Fruit fly (Drosophila melanogaster) whole organism, embryonic: ENCODE measurements around the gene CG3071.

ENCODE experiments used
- ATbp ChIP-seq: fragments of 200-800 bp; sonication (Bioruptor generic); optimal IDR thresholded peaks from 2 replicates; lab custom pipeline; 2017; ENCODE audit warnings: missing biosample characterization, mild to moderate bottlenecking, missing genetic modification characterization, missing genetic modification reagents
- B-H1 ChIP-seq: fragments of 200-800 bp; sonication (Bioruptor generic); IDR thresholded peaks from 3 replicates; pipeline ENCODE4 v1.3.6; 2022; ENCODE audit warnings: missing biosample characterization, missing genetic modification characterization
- CG10209 ChIP-seq: fragments of 200-800 bp; sonication (Bioruptor generic); optimal IDR thresholded peaks from 3 replicates; lab custom pipeline; 2017; ENCODE audit warnings: missing biosample characterization, mild to moderate bottlenecking, missing genetic modification characterization, missing genetic modification reagents
- CG10321 ChIP-seq: fragments of 200-800 bp; sonication (Bioruptor generic); IDR thresholded peaks from 2 replicates; pipeline ENCODE4 v1.3.6; 2022; ENCODE audit warnings: missing biosample characterization, missing genetic modification characterization
- CG11695 ChIP-seq: fragments of 200-800 bp; sonication (Bioruptor generic); IDR thresholded peaks from 3 replicates; pipeline ENCODE4 v1.3.6; 2022; ENCODE audit warnings: missing biosample characterization, missing genetic modification characterization
- CG13123 ChIP-seq: fragments of 200-800 bp; sonication (Bioruptor generic); optimal IDR thresholded peaks from 2 replicates; lab custom pipeline; 2016; ENCODE audit warnings: missing biosample characterization, missing genetic modification characterization
- CG13775 ChIP-seq: fragments of 200-800 bp; sonication (Bioruptor generic); optimal IDR thresholded peaks from 3 replicates; lab custom pipeline; 2017; ENCODE audit warnings: missing biosample characterization, mild to moderate bottlenecking, missing genetic modification characterization
- CG13894 ChIP-seq: fragments of 200-800 bp; sonication (Bioruptor generic); optimal IDR thresholded peaks from 3 replicates; lab custom pipeline; 2018; ENCODE audit warnings: missing biosample characterization, mild to moderate bottlenecking, missing genetic modification characterization, moderate library complexity
- CG15011 ChIP-seq: fragments of 200-800 bp; sonication (Bioruptor generic); optimal IDR thresholded peaks from 3 replicates; lab custom pipeline; 2018; ENCODE audit warnings: missing biosample characterization, mild to moderate bottlenecking, missing genetic modification characterization
- CG16813 ChIP-seq: fragments of 200-800 bp; sonication (Bioruptor generic); IDR thresholded peaks from 3 replicates; pipeline ENCODE4 v1.3.6; 2022; ENCODE audit warnings: missing biosample characterization, missing genetic modification characterization; ENCODE audit not compliant: partially characterized antibody
- CG17359 ChIP-seq: fragments of 200-800 bp; sonication (Bioruptor generic); optimal IDR thresholded peaks from 3 replicates; lab custom pipeline; 2018; ENCODE audit warnings: missing biosample characterization, mild to moderate bottlenecking, missing genetic modification characterization, moderate library complexity
- CG18619 ChIP-seq: fragments of 200-800 bp; sonication (Bioruptor generic); optimal IDR thresholded peaks from 3 replicates; lab custom pipeline; 2017; ENCODE audit warnings: missing biosample characterization, mild to moderate bottlenecking, missing genetic modification characterization
- CG2889 ChIP-seq: fragments of 200-800 bp; sonication (Bioruptor generic); IDR thresholded peaks from 3 replicates; pipeline ENCODE4 v1.3.6; 2022; ENCODE audit warnings: missing biosample characterization, missing genetic modification characterization
- CG32767 ChIP-seq: fragments of 200-800 bp; sonication (Bioruptor generic); IDR thresholded peaks from 2 replicates; pipeline ENCODE4 v1.3.6; 2022; ENCODE audit warnings: missing biosample characterization, missing genetic modification characterization
- CG33557 ChIP-seq: fragments of 200-800 bp; sonication (Bioruptor generic); optimal IDR thresholded peaks from 2 replicates; lab custom pipeline; 2019; ENCODE audit warnings: missing biosample characterization, mild to moderate bottlenecking, missing genetic modification characterization, moderate library complexity
- CG4328 ChIP-seq: fragments of 200-800 bp; sonication (Bioruptor generic); optimal IDR thresholded peaks from 3 replicates; lab custom pipeline; 2017; ENCODE audit warnings: missing biosample characterization, missing genetic modification reagents, missing genetic modification characterization
- CG4854 ChIP-seq: fragments of 200-800 bp; sonication (Bioruptor generic); optimal IDR thresholded peaks from 2 replicates; lab custom pipeline; 2016; ENCODE audit warnings: missing biosample characterization, missing genetic modification characterization, inconsistent platforms
- CG6272 ChIP-seq: fragments of 200-800 bp; sonication (Bioruptor generic); IDR thresholded peaks from 2 replicates; pipeline ENCODE4 v1.3.6; 2022; ENCODE audit warnings: missing biosample characterization, missing genetic modification characterization
- CG9932 ChIP-seq: fragments of 200-800 bp; sonication (Bioruptor generic); IDR thresholded peaks from 2 replicates; pipeline ENCODE4 v1.3.6; 2022; ENCODE audit warnings: missing biosample characterization, missing genetic modification characterization
- Camta ChIP-seq: fragments of 200-800 bp; sonication (Bioruptor generic); optimal IDR thresholded peaks from 2 replicates; lab custom pipeline; 2016; ENCODE audit warnings: missing biosample characterization, missing genetic modification characterization
- Elba2 ChIP-seq: fragments of 200-800 bp; sonication (Bioruptor generic); optimal IDR thresholded peaks from 3 replicates; lab custom pipeline; 2016; ENCODE audit warnings: missing biosample characterization, missing genetic modification characterization
- Fer3 ChIP-seq: fragments of 200-800 bp; sonication (Bioruptor generic); optimal IDR thresholded peaks from 2 replicates; lab custom pipeline; 2018; ENCODE audit warnings: missing biosample characterization, mild to moderate bottlenecking, missing genetic modification characterization, moderate library complexity
- Gug ChIP-seq: fragments of 200-800 bp; sonication (Bioruptor generic); IDR thresholded peaks from 4 replicates; pipeline ENCODE4 v1.3.6; 2022; ENCODE audit warnings: missing biosample characterization, missing genetic modification characterization
- Hr51 ChIP-seq, 2 experiments: fragments of 200-800 bp; sonication (Bioruptor generic); optimal IDR thresholded peaks; 2 replicates in 1 of 2; 3 replicates in 1 of 2; lab custom pipeline; 2016 to 2018; ENCODE audit warnings: missing biosample characterization in 2 of 2, missing genetic modification characterization in 2 of 2, mild to moderate bottlenecking in 1 of 2, moderate library complexity in 1 of 2
- Jarid2 ChIP-seq: fragments of 200-800 bp; sonication (Bioruptor generic); optimal IDR thresholded peaks from 3 replicates; lab custom pipeline; 2017; ENCODE audit warnings: mild to moderate bottlenecking, missing biosample characterization, missing genetic modification reagents, missing genetic modification characterization
- Kr ChIP-seq: fragments of 200-800 bp; sonication (Bioruptor generic); optimal IDR thresholded peaks from 2 replicates; lab custom pipeline; 2017; ENCODE audit warnings: missing biosample characterization, mild to moderate bottlenecking, missing genetic modification characterization
- NFAT ChIP-seq: fragments of 200-800 bp; sonication (Bioruptor generic); IDR thresholded peaks from 2 replicates; pipeline ENCODE4 v1.3.6; 2022; ENCODE audit warnings: missing biosample characterization, missing genetic modification characterization
- TFAM ChIP-seq: fragments of 200-800 bp; sonication (Bioruptor generic); optimal IDR thresholded peaks from 2 replicates; lab custom pipeline; 2017; ENCODE audit warnings: missing biosample characterization, missing genetic modification characterization, inconsistent platforms
- abd-A ChIP-seq: fragments of 200-800 bp; sonication (Bioruptor generic); optimal IDR thresholded peaks from 3 replicates; lab custom pipeline; 2019; ENCODE audit warnings: missing biosample characterization, mild to moderate bottlenecking, missing genetic modification characterization, moderate library complexity
- ato ChIP-seq: fragments of 200-800 bp; sonication (Bioruptor generic); IDR thresholded peaks from 2 replicates; pipeline ENCODE4 v1.3.6; 2022; ENCODE audit warnings: missing biosample characterization, missing genetic modification characterization; ENCODE audit not compliant: partially characterized antibody
- bcd ChIP-seq: fragments of 200-800 bp; sonication (Bioruptor generic); optimal IDR thresholded peaks from 2 replicates; lab custom pipeline; 2017; ENCODE audit warnings: missing biosample characterization, mild to moderate bottlenecking, missing genetic modification characterization
- bsh ChIP-seq, 2 experiments: fragments of 200-800 bp; sonication (Bioruptor generic); optimal IDR thresholded peaks; 2 replicates each; lab custom pipeline; 2017 to 2018; ENCODE audit warnings: mild to moderate bottlenecking in 2 of 2, missing biosample characterization in 2 of 2, missing genetic modification characterization in 2 of 2, moderate library complexity in 1 of 2
- chif ChIP-seq, 2 experiments: fragments of 200-800 bp; sonication (Bioruptor generic); optimal IDR thresholded peaks; 3 replicates each; lab custom pipeline; 2016; ENCODE audit warnings: missing biosample characterization in 2 of 2, missing genetic modification characterization in 2 of 2
- corto ChIP-seq: fragments of 200-800 bp; sonication (Bioruptor generic); optimal IDR thresholded peaks from 2 replicates; lab custom pipeline; 2016; ENCODE audit warnings: missing biosample characterization, mild to moderate bottlenecking, missing genetic modification characterization, moderate library complexity
- da ChIP-seq: fragments of 200-800 bp; sonication (Bioruptor generic); optimal IDR thresholded peaks from 2 replicates; lab custom pipeline; 2016; ENCODE audit warnings: missing biosample characterization, missing genetic modification characterization
- dimm ChIP-seq: fragments of 200-800 bp; sonication (Bioruptor generic); IDR thresholded peaks from 2 replicates; pipeline ENCODE4 v1.3.6; 2022; ENCODE audit warnings: missing biosample characterization, missing genetic modification characterization
- dmrt11E ChIP-seq: fragments of 200-800 bp; sonication (Bioruptor generic); optimal IDR thresholded peaks from 3 replicates; lab custom pipeline; 2018; ENCODE audit warnings: missing biosample characterization, mild to moderate bottlenecking, missing genetic modification characterization, moderate library complexity
- grn ChIP-seq: fragments of 200-800 bp; sonication (Bioruptor generic); optimal IDR thresholded peaks from 3 replicates; lab custom pipeline; 2017; ENCODE audit warnings: missing biosample characterization, missing genetic modification characterization
- gro ChIP-seq: fragments of 200-800 bp; sonication (Bioruptor generic); optimal IDR thresholded peaks from 2 replicates; lab custom pipeline; 2016; ENCODE audit warnings: missing biosample characterization, missing genetic modification characterization
- gt ChIP-seq: fragments of 200-800 bp; sonication (Bioruptor generic); IDR thresholded peaks from 2 replicates; pipeline ENCODE4 v1.3.6; 2022; ENCODE audit warnings: missing biosample characterization, missing genetic modification characterization
- jumu ChIP-seq: fragments of 200-800 bp; sonication (Bioruptor generic); optimal IDR thresholded peaks from 3 replicates; lab custom pipeline; 2016; ENCODE audit warnings: missing biosample characterization, missing genetic modification characterization
- klu ChIP-seq: fragments of 200-800 bp; sonication (Bioruptor generic); IDR thresholded peaks from 2 replicates; pipeline ENCODE4 v1.3.6; 2022; ENCODE audit warnings: missing biosample characterization, missing genetic modification characterization
- lbe ChIP-seq: fragments of 200-800 bp; sonication (Bioruptor generic); optimal IDR thresholded peaks from 2 replicates; lab custom pipeline; 2016; ENCODE audit warnings: missing biosample characterization, mild to moderate bottlenecking, missing genetic modification characterization
- lmd ChIP-seq: fragments of 200-800 bp; sonication (Bioruptor generic); IDR thresholded peaks from 2 replicates; pipeline ENCODE4 v1.3.6; 2022; ENCODE audit warnings: missing biosample characterization, missing genetic modification characterization
- nau ChIP-seq: fragments of 200-800 bp; sonication (Bioruptor generic); optimal IDR thresholded peaks from 3 replicates; lab custom pipeline; 2017; ENCODE audit warnings: missing biosample characterization, mild to moderate bottlenecking, missing genetic modification characterization, missing genetic modification reagents
- sug ChIP-seq: fragments of 200-800 bp; optimal IDR thresholded peaks from 2 replicates; lab custom pipeline; 2019; ENCODE audit warnings: missing biosample characterization, mild to moderate bottlenecking, missing genetic modification characterization, moderate library complexity
- ttk ChIP-seq: fragments of 200-800 bp; sonication (Bioruptor generic); IDR thresholded peaks from 2 replicates; pipeline ENCODE4 v2.1.2; 2022; ENCODE audit warnings: missing biosample characterization, missing genetic modification characterization
- zen ChIP-seq: fragments of 200-800 bp; sonication (Bioruptor generic); optimal IDR thresholded peaks from 3 replicates; lab custom pipeline; 2018; ENCODE audit warnings: missing biosample characterization, mild to moderate bottlenecking, missing genetic modification characterization, moderate library complexity

The CG3071 gene

DNA sequence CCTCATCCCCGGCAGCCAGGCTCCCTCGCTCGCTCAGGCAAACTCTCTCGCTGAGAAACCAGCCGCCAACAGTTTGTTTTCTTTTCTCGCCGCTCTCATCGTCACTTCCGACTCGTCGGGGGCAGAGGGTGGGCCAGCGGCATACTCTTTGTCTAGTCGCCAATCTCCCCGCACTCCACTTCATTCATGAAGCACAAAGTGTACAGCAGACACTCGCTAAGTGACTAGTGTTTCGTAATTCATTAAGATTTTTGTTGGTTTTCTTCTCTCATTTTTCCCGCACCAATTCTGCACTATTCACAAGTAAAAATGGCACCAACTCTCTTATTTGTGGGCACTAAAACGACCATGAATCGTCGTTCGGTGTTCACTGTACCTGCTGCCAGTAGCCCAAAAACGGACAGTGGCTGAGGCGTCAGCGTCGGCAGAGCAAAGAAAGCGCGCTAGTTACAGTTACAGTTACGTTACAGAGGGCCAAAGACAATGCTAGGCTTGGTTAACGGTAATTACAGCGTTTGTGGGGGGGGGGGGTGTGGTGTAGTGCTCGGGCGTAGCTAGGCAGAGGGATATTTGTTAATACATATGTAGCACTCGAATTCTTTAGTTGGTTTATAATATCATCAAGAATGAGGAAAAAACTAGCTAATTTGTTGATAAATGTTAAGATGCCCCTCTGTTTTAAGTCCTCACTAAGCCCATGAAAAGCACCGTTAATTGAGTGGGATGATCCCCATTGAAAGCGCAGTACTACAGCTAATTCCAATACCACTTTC is 35.0 kb downstream of the CG3071 start (continued):
- peak; percentile 81 for TF ChIP-seq CG10321 (GFP tag; lab: Robert Waterston, UW)
- TF ChIP-seq bsh (GFP tag; optimal IDR thresholded peaks at IDR 0.05; lab: Kevin White, UChicago) = peak; percentile 87 to 99
- peak; percentile 97 for TF ChIP-seq gt
- peak; percentile 95 for TF ChIP-seq klu (GFP tag; lab: Robert Waterston, UW)
- peak; percentile 98 for TF ChIP-seq CG18619 (GFP tag; lab: Kevin White, UChicago)
- TF ChIP-seq gro = peak; percentile 98
- peak; percentile 96 for TF ChIP-seq CG15011 (GFP tag; lab: Kevin White, UChicago)
- TF ChIP-seq CG33557 (GFP tag; lab: Kevin White, UChicago) = peak; percentile 90
- peak; percentile 98 for TF ChIP-seq Hr51 (GFP tag; optimal IDR thresholded peaks at IDR 0.05; lab: Kevin White, UChicago)
- TF ChIP-seq CG4854 (GFP tag; lab: Kevin White, UChicago) = peak; percentile 98
- TF ChIP-seq bcd (GFP tag; lab: Kevin White, UChicago) = peak; percentile 99
- peak; percentile 97 for TF ChIP-seq B-H1 (GFP tag; lab: Robert Waterston, UW)
- peak; percentile 99 for TF ChIP-seq chif (GFP tag; optimal IDR thresholded peaks at IDR 0.05; lab: Kevin White, UChicago)
- TF ChIP-seq Fer3 = peak; percentile 98
- TF ChIP-seq CG13123 (GFP tag; lab: Kevin White, UChicago) = peak; percentile 98
- TF ChIP-seq ttk = peak; percentile 98
- TF ChIP-seq Camta = peak; percentile 98
- peak; percentile 95 for TF ChIP-seq zen (tag; lab: Kevin White, UChicago)
- TF ChIP-seq ATbp (GFP tag; lab: Kevin White, UChicago) = peak; percentile 99
- no peak for TF ChIP-seq CG16813 (GFP tag; lab: Robert Waterston, UW)
- peak; percentile 98 for TF ChIP-seq CG10209 (GFP tag; lab: Kevin White, UChicago)
- TF ChIP-seq Gug (GFP tag; lab: Robert Waterston, UW) = peak; percentile 99
- peak; percentile 87 for TF ChIP-seq grn (GFP tag; lab: Kevin White, UChicago)
- TF ChIP-seq CG4328 (GFP tag; lab: Kevin White, UChicago) = peak; percentile 89
- peak; percentile 96 for TF ChIP-seq CG6272
- TF ChIP-seq CG9932 (GFP tag; lab: Robert Waterston, UW) = peak; percentile 96
- TF ChIP-seq CG2889 (GFP tag; lab: Robert Waterston, UW) = peak; percentile 97
- TF ChIP-seq lbe (GFP tag; lab: Kevin White, UChicago) = peak; percentile 70
- TF ChIP-seq CG13775 = peak; percentile 95
- TF ChIP-seq CG32767 = peak; percentile 98
- peak; percentile 92 for TF ChIP-seq abd-A (tag; lab: Kevin White, UChicago)
- TF ChIP-seq TFAM (GFP tag; lab: Kevin White, UChicago) = peak; percentile 93
- TF ChIP-seq CG13894 = peak; percentile 95
- peak; percentile 65 for TF ChIP-seq Elba2 (GFP tag; lab: Kevin White, UChicago)
- TF ChIP-seq Jarid2 (GFP tag; lab: Kevin White, UChicago) = peak; percentile 88
- no peak for TF ChIP-seq ato (GFP tag; lab: Robert Waterston, UW)
- TF ChIP-seq da (GFP tag; lab: Kevin White, UChicago) = peak; percentile 98
- TF ChIP-seq lmd (GFP tag; lab: Robert Waterston, UW) = peak; percentile 99
- peak; percentile 59 for TF ChIP-seq Kr (GFP tag; lab: Kevin White, UChicago)
- TF ChIP-seq nau (GFP tag; lab: Kevin White, UChicago) = peak; percentile 98
- TF ChIP-seq NFAT (GFP tag; lab: Robert Waterston, UW) = peak; percentile 97
- peak; percentile 98 for TF ChIP-seq dimm
- peak; percentile 94 for TF ChIP-seq sug (tag; lab: Kevin White, UChicago)
- TF ChIP-seq CG17359 (tag; lab: Kevin White, UChicago) = peak; percentile 99
- peak; percentile 93 for TF ChIP-seq dmrt11E (tag; lab: Kevin White, UChicago)
- no peak for TF ChIP-seq corto (GFP tag; lab: Kevin White, UChicago)
- peak; percentile 99 for TF ChIP-seq jumu (GFP tag; lab: Kevin White, UChicago)
- TF ChIP-seq CG11695 (GFP tag; lab: Robert Waterston, UW) = peak; percentile 97
